Fruit fly (Drosophila melanogaster): Measurements from ENCODE around the gene CG14323.

Gene CG14323

dm6 chr3R:17619726-17620282 lies 2.1 kb downstream of the CG14323 start (continued):
- TF ChIP-seq Fer2 (tag; optimal IDR thresholded peaks at IDR 0.05) (no peak), CG10267 (tag; optimal IDR thresholded peaks at IDR 0.05) (peak; percentile 39), C15 (GFP tag; IDR thresholded peaks at IDR 0.05) (no peak), CG1024 (GFP tag; IDR thresholded peaks at IDR 0.05) (no peak), mirr (GFP tag; optimal IDR thresholded peaks at IDR 0.05) (peak; percentile 43), zen2 (GFP tag; IDR thresholded peaks at IDR 0.05; ENCODE audit: partially characterized antibody) (peak; percentile 56), Sox102F (GFP tag; optimal IDR thresholded peaks at IDR 0.05) (no peak), nerfin-1 (tag; optimal IDR thresholded peaks at IDR 0.05) (peak; percentile 29), Taf1 (GFP tag; IDR thresholded peaks at IDR 0.05) (no peak), fd102C (GFP tag; optimal IDR thresholded peaks at IDR 0.05) (no peak), vfl (GFP tag; optimal IDR thresholded peaks at IDR 0.05) (no peak), pum (GFP tag; optimal IDR thresholded peaks at IDR 0.05) (no peak), D19A (tag; optimal IDR thresholded peaks at IDR 0.05) (peak; percentile 47), Mrtf (GFP tag; IDR thresholded peaks at IDR 0.05) (no peak), vnd (GFP tag; IDR thresholded peaks at IDR 0.05; ENCODE audit: partially characterized antibody) (peak; percentile 82), bsh (GFP tag; optimal IDR thresholded peaks at IDR 0.05) (peak; percentile 1 to 49), CG17829 (tag; optimal IDR thresholded peaks at IDR 0.05) (peak; percentile 56), Opbp (GFP tag; IDR thresholded peaks at IDR 0.05; ENCODE audit: partially characterized antibody) (peak; percentile 91), Dip2 (GFP tag; IDR thresholded peaks at IDR 0.05) (no peak), CG9437 (GFP tag; optimal IDR thresholded peaks at IDR 0.05) (no peak), pfk (GFP tag; optimal IDR thresholded peaks at IDR 0.05) (no peak), hkb (optimal IDR thresholded peaks at IDR 0.05) (no peak), hkb (GFP tag; IDR thresholded peaks at IDR 0.05) (peak; percentile 31; the same call in 1 of the 2 replicates), HmgD (GFP tag; optimal IDR thresholded peaks at IDR 0.05) (no peak), slou (GFP tag; optimal IDR thresholded peaks at IDR 0.05) (no peak), CG13624 (GFP tag; optimal IDR thresholded peaks at IDR 0.05) (no peak), Neu2 (GFP tag; optimal IDR thresholded peaks at IDR 0.05; ENCODE audit: borderline replicate concordance) (no peak), trem (tag; optimal IDR thresholded peaks at IDR 0.05) (no peak), CG10565 (GFP tag; optimal IDR thresholded peaks at IDR 0.05) (no peak), kah (GFP tag; optimal IDR thresholded peaks at IDR 0.05) (peak; percentile 32), Spps (tag; optimal IDR thresholded peaks at IDR 0.05) (peak; percentile 21), CG34224 (GFP tag; IDR thresholded peaks at IDR 0.05; ENCODE audit: partially characterized antibody) (peak; percentile 75; the same call in 2 of the 3 replicates), CG10462 (GFP tag; optimal IDR thresholded peaks at IDR 0.05) (no peak), nom (GFP tag; optimal IDR thresholded peaks at IDR 0.05) (peak; percentile 96), HLH3B (GFP tag; IDR thresholded peaks at IDR 0.05) (no peak), CHES-1-like (GFP tag; optimal IDR thresholded peaks at IDR 0.05) (no peak), salm (tag; optimal IDR thresholded peaks at IDR 0.05) (peak; percentile 65), lov (optimal IDR thresholded peaks at IDR 0.05) (no peak), lov (GFP tag; IDR thresholded peaks at IDR 0.05) (no peak), gsb-n (tag; optimal IDR thresholded peaks at IDR 0.05) (peak; percentile 8), CG6813 (GFP tag; optimal IDR thresholded peaks at IDR 0.05) (no peak), Hey (tag; optimal IDR thresholded peaks at IDR 0.05) (no peak), CG12942 (GFP tag; optimal IDR thresholded peaks at IDR 0.05) (no peak), Scr (GFP tag; IDR thresholded peaks at IDR 0.05; ENCODE audit: partially characterized antibody) (peak; percentile 84), hb (GFP tag; IDR thresholded peaks at IDR 0.05; ENCODE audit: partially characterized antibody) (peak; percentile 81; the same call in 2 of the 3 replicates), Bdp1 (GFP tag; optimal IDR thresholded peaks at IDR 0.05) (peak; percentile 99), repo (GFP tag; optimal IDR thresholded peaks at IDR 0.05) (no peak), kay (GFP tag; optimal IDR thresholded peaks at IDR 0.05) (no peak), gem (tag; optimal IDR thresholded peaks at IDR 0.05) (peak; percentile 8), chinmo (GFP tag; IDR thresholded peaks at IDR 0.05; ENCODE audit: partially characterized antibody) (peak; percentile 56; the same call in 1 of the 4 replicates)

Measured in whole organism, embryonic.